Fruit fly (Drosophila melanogaster): ENCODE results near the gene CG15602.

dm6 chrX:15816127-15816526, 16.9 kb downstream of the CG15602 start:
- TF ChIP-seq Mio (GFP tag; optimal IDR thresholded peaks at IDR 0.05) (no peak), OdsH (GFP tag; optimal IDR thresholded peaks at IDR 0.05) (no peak), CrebA (GFP tag; optimal IDR thresholded peaks at IDR 0.05; ENCODE audit: borderline replicate concordance) (no peak), Vsx2 (GFP tag; optimal IDR thresholded peaks at IDR 0.05; ENCODE audit: partially characterized antibody) (no peak), Hnf4 (GFP tag; optimal IDR thresholded peaks at IDR 0.05) (no peak)
